Worm (Caenorhabditis elegans) whole organism, young adult: Measurements from ENCODE around the gene F38G1.3.

Experiments
- K11D2.4 ChIP-seq: fragments of 200-800 bp; sonication (Bioruptor generic); IDR thresholded peaks from 2 replicates; pipeline ENCODE4 v1.3.6; 2022; ENCODE audit warnings: missing genetic modification reagents, missing genetic modification characterization, missing compliant biosample characterization
- cebp-2 ChIP-seq: fragments of 200-800 bp; sonication (Bioruptor generic); IDR thresholded peaks from 2 replicates; pipeline ENCODE4 v1.3.6; 2022; ENCODE audit warnings: missing genetic modification characterization, missing compliant biosample characterization
- efl-1 ChIP-seq: fragments of 150-350 bp; optimal IDR thresholded peaks from 2 replicates; lab custom pipeline; 2014; ENCODE audit warnings: missing biosample characterization, missing genetic modification reagents, missing genetic modification characterization
- ekl-4 ChIP-seq: fragments of 200-800 bp; sonication (Bioruptor generic); IDR thresholded peaks from 2 replicates; pipeline ENCODE4 v1.3.6; 2022; ENCODE audit warnings: missing genetic modification reagents, missing genetic modification characterization, missing compliant biosample characterization
- let-526 ChIP-seq: fragments of 200-800 bp; sonication (Bioruptor generic); IDR thresholded peaks from 2 replicates; pipeline ENCODE4 v1.3.6; 2022; ENCODE audit warnings: missing genetic modification reagents, missing genetic modification characterization, missing compliant biosample characterization
- madf-6 ChIP-seq: fragments of 200-800 bp; sonication (Bioruptor generic); IDR thresholded peaks from 2 replicates; pipeline ENCODE4 v1.3.6; 2022; ENCODE audit warnings: missing genetic modification reagents, missing genetic modification characterization, missing compliant biosample characterization
- nhr-90 ChIP-seq: sonication (generic microtip); optimal IDR thresholded peaks from 2 replicates; lab custom pipeline; 2016; ENCODE audit warnings: missing genotype, mild to moderate bottlenecking, missing genetic modification characterization, missing compliant biosample characterization
- pbrm-1 ChIP-seq: fragments of 200-800 bp; sonication (Bioruptor generic); IDR thresholded peaks from 2 replicates; pipeline ENCODE4 v1.3.6; 2022; ENCODE audit warnings: missing genetic modification reagents, missing genetic modification characterization, missing compliant biosample characterization
- snpc-4 ChIP-seq, 5 experiments: fragments of 150-350 bp in 1 of 5; sonication (generic microtip) in 4 of 5; optimal IDR thresholded peaks; 2 replicates each; lab custom pipeline; 2014 to 2018; ENCODE audit warnings: missing genetic modification characterization in 5 of 5, missing biosample characterization in 3 of 5, antibody characterized with exemption in 2 of 5, mild to moderate bottlenecking in 2 of 5, missing compliant biosample characterization in 2 of 5, missing genotype in 2 of 5, moderate library complexity in 2 of 5, missing genetic modification reagents in 1 of 5
- tlf-1 ChIP-seq: fragments of 200-800 bp; sonication (Bioruptor generic); optimal IDR thresholded peaks from 2 replicates; lab custom pipeline; 2018; ENCODE audit warnings: mild to moderate bottlenecking, missing genetic modification characterization, missing compliant biosample characterization

DNA sequence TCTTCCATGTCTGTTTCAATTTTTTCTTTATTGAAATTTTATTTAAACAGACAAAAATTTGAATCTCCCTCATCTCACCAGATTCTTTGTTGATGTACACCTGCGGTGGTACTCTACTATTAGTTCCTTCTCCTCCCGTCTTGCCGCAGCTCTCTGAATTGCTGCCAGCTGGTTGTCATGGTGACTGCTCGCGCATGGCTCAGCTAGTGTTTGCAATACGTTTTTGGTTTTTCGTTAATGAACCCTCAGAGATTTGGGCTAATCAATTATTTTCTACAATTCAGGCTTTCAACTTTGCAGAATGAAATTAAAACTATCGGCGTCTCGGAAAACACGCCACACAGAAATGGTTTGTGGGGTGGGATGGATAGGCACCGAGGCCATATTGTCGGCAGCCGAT, 4.8 kb downstream of the F38G1.3 start, which contains the start of gene che-2:
- TF ChIP-seq pbrm-1 (no peak), efl-1 (GFP tag; lab: Kevin White, UChicago) (no peak), madf-6 (no peak), cebp-2 (GFP tag; lab: Robert Waterston, UW) (no peak), tlf-1 (GFP tag; lab: Kevin White, UChicago) (no peak), snpc-4 (GFP tag; optimal IDR thresholded peaks at IDR 0.05; lab: Kevin White, UChicago) (no peak), snpc-4 (tag; optimal IDR thresholded peaks at IDR 0.05; lab: Kevin White, UChicago) (no peak), ekl-4 (no peak), nhr-90 (tag; lab: Kevin White, UChicago) (no peak), K11D2.4 (GFP tag; lab: Robert Waterston, UW) (no peak), let-526 (no peak)
